Fruit fly (Drosophila melanogaster): ENCODE data around the gene fax.

fax gene

dm6 chr3L:16385880-16386584, 25.6 kb downstream of the fax start, which contains the start of the genes Agpat3 and RAF2 (continued):
- TF ChIP-seq CG8388 (GFP tag; optimal IDR thresholded peaks at IDR 0.05), result peak; percentile 21
- TF ChIP-seq bab2 (GFP tag; optimal IDR thresholded peaks at IDR 0.05), result peak; percentile 40
- TF ChIP-seq lilli (GFP tag; optimal IDR thresholded peaks at IDR 0.05), result peak; percentile 56
- peak; percentile 36 for TF ChIP-seq Hmr (GFP tag; optimal IDR thresholded peaks at IDR 0.05)
- TF ChIP-seq CG17359 (tag; optimal IDR thresholded peaks at IDR 0.05), result peak; percentile 35
- TF ChIP-seq NFAT (GFP tag; IDR thresholded peaks at IDR 0.05), result 0 out of 2 replicates have a peak, but pooled peaks have one; percentile 12
- TF ChIP-seq CG4404 (GFP tag; IDR thresholded peaks at IDR 0.05), result no peak
- TF ChIP-seq GATAe (GFP tag; conservative IDR thresholded peaks at IDR 0.05), result no peak
- TF ChIP-seq Atf6 (GFP tag; IDR thresholded peaks at IDR 0.05), result no peak
- no peak for TF ChIP-seq org-1 (GFP tag; optimal IDR thresholded peaks at IDR 0.05)
- TF ChIP-seq Sox100B (GFP tag; optimal IDR thresholded peaks at IDR 0.05), result peak; percentile 32
- TF ChIP-seq CG4820 (GFP tag; optimal IDR thresholded peaks at IDR 0.05), result peak; percentile 22
- no peak for TF ChIP-seq cato (GFP tag; optimal IDR thresholded peaks at IDR 0.05; ENCODE audit: borderline replicate concordance)
- TF ChIP-seq onecut (GFP tag; IDR thresholded peaks at IDR 0.05), result no peak
- TF ChIP-seq CG17829 (tag; optimal IDR thresholded peaks at IDR 0.05), result peak; percentile 46
- no peak for TF ChIP-seq Mes4 (GFP tag; optimal IDR thresholded peaks at IDR 0.05)
- TF ChIP-seq ken (GFP tag; IDR thresholded peaks at IDR 0.05), result peak; percentile 34; the same call in 1 of the 3 replicates
- TF ChIP-seq Dll (GFP tag; IDR thresholded peaks at IDR 0.05; ENCODE audit: partially characterized antibody), result no peak
- TF ChIP-seq Ada2b (GFP tag; IDR thresholded peaks at IDR 0.05), result no peak
- TF ChIP-seq kay (GFP tag; optimal IDR thresholded peaks at IDR 0.05), result no peak
- peak; percentile 95 for TF ChIP-seq CG7745 (tag; optimal IDR thresholded peaks at IDR 0.05)
- peak; percentile 54 for TF ChIP-seq grau (tag; optimal IDR thresholded peaks at IDR 0.05)
- TF ChIP-seq CG11723 (GFP tag; optimal IDR thresholded peaks at IDR 0.05), result no peak
- TF ChIP-seq crp (GFP tag; optimal IDR thresholded peaks at IDR 0.05), result no peak
- peak; percentile 13 for TF ChIP-seq Nf-YC (tag; optimal IDR thresholded peaks at IDR 0.05)
- TF ChIP-seq tap (tag; optimal IDR thresholded peaks at IDR 0.05), result peak; percentile 22
- TF ChIP-seq CG10366 (GFP tag; IDR thresholded peaks at IDR 0.05), result peak; percentile 45
- TF ChIP-seq NC2β (GFP tag; optimal IDR thresholded peaks at IDR 0.05), result no peak
- TF ChIP-seq Lhr (GFP tag; optimal IDR thresholded peaks at IDR 0.05), result peak; percentile 22
- peak; percentile 3 for TF ChIP-seq Sin3A (optimal IDR thresholded peaks at IDR 0.05)
- peak; percentile 54; the same call in 1 of the 2 replicates for TF ChIP-seq sob (GFP tag; IDR thresholded peaks at IDR 0.05)
- TF ChIP-seq BEAF-32 (GFP tag; optimal IDR thresholded peaks at IDR 0.05), result peak; percentile 37
- TF ChIP-seq CG12104 (GFP tag; optimal IDR thresholded peaks at IDR 0.05), result peak; percentile 57
- TF ChIP-seq CG12236 (GFP tag; optimal IDR thresholded peaks at IDR 0.05), result no peak
- no peak for TF ChIP-seq CG7963 (GFP tag; IDR thresholded peaks at IDR 0.05; ENCODE audit: partially characterized antibody)
- TF ChIP-seq CG6175 (GFP tag; IDR thresholded peaks at IDR 0.05), result no peak
- no peak for TF ChIP-seq gro (GFP tag; optimal IDR thresholded peaks at IDR 0.05)
- peak; percentile 38 for TF ChIP-seq sens (GFP tag)
- TF ChIP-seq Chrac-16 (GFP tag; optimal IDR thresholded peaks at IDR 0.05), result peak; percentile 66
- no peak for TF ChIP-seq crol (GFP tag; IDR thresholded peaks at IDR 0.05)
- peak; percentile 11 for TF ChIP-seq CG15696 (tag; optimal IDR thresholded peaks at IDR 0.05)
- peak; percentile 50 for TF ChIP-seq Ssrp (tag; optimal IDR thresholded peaks at IDR 0.05)
- no peak for TF ChIP-seq Scr (GFP tag; IDR thresholded peaks at IDR 0.05; ENCODE audit: partially characterized antibody)
- TF ChIP-seq CG12391 (tag; optimal IDR thresholded peaks at IDR 0.05), result peak; percentile 73
- TF ChIP-seq CG8290 (GFP tag; optimal IDR thresholded peaks at IDR 0.05), result no peak
- peak in 1 of 2 experiments; percentile 9 for TF ChIP-seq CG8290 (tag; optimal IDR thresholded peaks at IDR 0.05)
- peak; percentile 82 for TF ChIP-seq Med (GFP tag)
- TF ChIP-seq sna (GFP tag; IDR thresholded peaks at IDR 0.05; ENCODE audit: partially characterized antibody), result no peak
- peak; percentile 59 for TF ChIP-seq CG2712 (tag; optimal IDR thresholded peaks at IDR 0.05)
- TF ChIP-seq CG30403 (GFP tag; optimal IDR thresholded peaks at IDR 0.05), result peak; percentile 66

Measured in whole organism, embryonic.